Worm (Caenorhabditis elegans): Measurements from ENCODE around the gene skp-1.

Gene skp-1

DNA sequence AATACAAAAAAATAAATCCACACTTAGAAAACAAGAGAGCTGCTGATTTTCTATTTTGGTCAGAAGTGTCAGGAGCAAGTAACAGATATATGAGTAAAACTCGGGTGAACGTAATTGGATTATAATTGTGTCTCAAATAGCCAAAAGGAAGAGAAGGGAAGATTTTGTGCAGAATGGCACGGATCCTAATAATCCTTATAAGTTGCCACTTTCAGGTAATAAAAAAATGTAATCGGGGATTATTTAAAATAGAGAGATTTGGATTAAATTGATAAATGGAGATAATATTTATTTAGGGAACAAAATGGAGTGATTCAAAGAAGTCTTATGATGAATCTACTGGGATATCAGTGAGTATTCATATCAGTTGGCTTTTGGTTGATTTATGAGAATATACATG lies 20.3 kb upstream of the skp-1 start:
- no peak for TF ChIP-seq tbx-37 (GFP tag; conservative IDR thresholded peaks at IDR 0.05)
- no peak for TF ChIP-seq hmbx-1 (tag; optimal IDR thresholded peaks at IDR 0.05)
- no peak for TF ChIP-seq hnd-1 (tag; optimal IDR thresholded peaks at IDR 0.05)
- TF ChIP-seq scrt-1 (GFP tag; IDR thresholded peaks at IDR 0.05) = no peak
- no peak for TF ChIP-seq ama-1 (optimal IDR thresholded peaks at IDR 0.05)
- TF ChIP-seq F13C5.2 (tag; optimal IDR thresholded peaks at IDR 0.05) = no peak
- TF ChIP-seq sea-1 (GFP tag; conservative IDR thresholded peaks at IDR 0.05) = no peak
- TF ChIP-seq tbx-11 (GFP tag; IDR thresholded peaks at IDR 0.05) = no peak
- TF ChIP-seq hmg-4 (GFP tag; optimal IDR thresholded peaks at IDR 0.05) = no peak

DNA sequence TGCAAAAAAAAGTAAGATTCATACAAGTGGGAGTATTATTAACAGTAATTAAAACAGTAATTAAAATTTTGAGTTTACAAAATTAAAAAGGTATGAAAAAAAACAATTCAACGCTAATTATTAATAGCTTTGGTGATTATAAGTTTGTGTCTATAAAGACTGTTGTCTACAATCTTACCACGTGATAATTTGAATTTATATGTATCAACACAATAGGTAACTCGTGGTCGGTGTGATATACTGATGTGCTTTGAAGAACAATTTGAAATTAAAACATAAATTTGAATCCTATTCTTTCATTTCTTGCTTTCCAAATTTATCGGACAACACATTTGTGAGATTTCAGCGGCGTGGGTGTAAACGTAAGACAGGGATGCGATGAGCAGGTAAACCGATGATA lies 17.4 kb upstream of the skp-1 start:
- TF ChIP-seq tbx-11 (GFP tag; IDR thresholded peaks at IDR 0.05) = no peak
- no peak for TF ChIP-seq ama-1 (optimal IDR thresholded peaks at IDR 0.05)
- no peak for TF ChIP-seq F13C5.2 (tag; optimal IDR thresholded peaks at IDR 0.05)
- no peak for TF ChIP-seq sea-1 (GFP tag; conservative IDR thresholded peaks at IDR 0.05)
- no peak for TF ChIP-seq flt-1 (GFP tag; IDR thresholded peaks at IDR 0.05)
- TF ChIP-seq hnd-1 (tag; optimal IDR thresholded peaks at IDR 0.05) = no peak
- TF ChIP-seq scrt-1 (GFP tag; IDR thresholded peaks at IDR 0.05) = no peak
- TF ChIP-seq ceh-13 (GFP tag; optimal IDR thresholded peaks at IDR 0.05) = no peak
- TF ChIP-seq B0310.2 (tag; optimal IDR thresholded peaks at IDR 0.05) = no peak
- no peak for TF ChIP-seq hmbx-1 (tag; optimal IDR thresholded peaks at IDR 0.05)
- no peak for TF ChIP-seq tra-4 (tag; optimal IDR thresholded peaks at IDR 0.05)
- no peak for TF ChIP-seq tbx-37 (GFP tag; conservative IDR thresholded peaks at IDR 0.05)
- no peak for TF ChIP-seq ceh-36 (tag; optimal IDR thresholded peaks at IDR 0.05)
- no peak for TF ChIP-seq aly-1 (tag; optimal IDR thresholded peaks at IDR 0.05)
- no peak for TF ChIP-seq hmg-4 (GFP tag; optimal IDR thresholded peaks at IDR 0.05)
- TF ChIP-seq pes-1 (GFP tag; IDR thresholded peaks at IDR 0.05) = no peak
- TF ChIP-seq ets-7 (tag; optimal IDR thresholded peaks at IDR 0.05) = no peak

DNA sequence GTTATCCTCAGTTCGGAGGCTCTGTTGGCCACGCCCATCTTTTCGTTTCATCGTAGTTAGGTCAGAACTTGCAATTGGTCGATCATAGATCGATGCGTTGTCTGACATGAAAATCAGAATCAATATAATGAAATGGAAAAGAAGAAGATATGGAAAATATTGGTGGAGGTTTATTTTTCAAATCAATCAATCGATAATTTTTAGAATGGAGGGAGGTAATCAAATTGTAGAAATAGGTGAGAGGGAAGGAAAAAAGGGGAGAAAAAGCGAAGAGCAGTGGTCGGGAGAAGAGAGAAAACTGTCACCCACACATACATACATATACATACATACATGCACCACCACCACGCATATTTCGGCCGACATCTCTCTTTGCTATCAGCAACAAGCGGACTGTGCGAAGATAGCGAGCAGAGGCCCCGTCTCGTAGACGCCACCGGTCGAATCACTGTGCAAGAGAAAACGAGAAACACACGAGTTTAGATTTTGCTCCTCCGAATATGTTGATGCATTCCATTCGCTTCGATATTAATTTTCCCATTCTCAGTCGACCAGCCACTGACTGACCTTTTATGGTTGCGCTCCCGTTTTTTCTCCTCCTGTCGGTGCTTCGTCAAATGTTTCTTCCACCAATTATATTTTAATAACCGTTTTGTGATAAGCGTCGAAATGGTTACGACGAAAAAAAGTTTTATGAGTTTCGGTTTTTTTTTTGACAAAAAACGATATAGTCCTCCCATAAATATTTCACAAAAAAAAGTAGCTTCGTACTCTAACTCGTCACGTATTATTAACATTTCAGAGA lies 15.9 kb upstream of the skp-1 start, which contains the start of gene F35B12.10:
F35B12.10 (minus strand) TSS at position 51 of the 805 bp plus-strand sequence.
- TF ChIP-seq pes-1 (GFP tag; IDR thresholded peaks at IDR 0.05) (no peak), sea-1 (GFP tag; conservative IDR thresholded peaks at IDR 0.05) (no peak), ceh-13 (GFP tag; optimal IDR thresholded peaks at IDR 0.05) (no peak), tra-4 (tag; optimal IDR thresholded peaks at IDR 0.05) (no peak), scrt-1 (GFP tag; IDR thresholded peaks at IDR 0.05) (no peak), F13C5.2 (tag; optimal IDR thresholded peaks at IDR 0.05) (no peak)

- no peak for TF ChIP-seq F13C5.2 (tag; optimal IDR thresholded peaks at IDR 0.05)
- TF ChIP-seq tbx-37 (GFP tag; conservative IDR thresholded peaks at IDR 0.05) = no peak
- TF ChIP-seq B0310.2 (tag; optimal IDR thresholded peaks at IDR 0.05) = no peak
- no peak for TF ChIP-seq sea-1 (GFP tag; conservative IDR thresholded peaks at IDR 0.05)
- TF ChIP-seq flt-1 (GFP tag; IDR thresholded peaks at IDR 0.05) = no peak
- TF ChIP-seq tra-4 (tag; optimal IDR thresholded peaks at IDR 0.05) = no peak
- TF ChIP-seq hmg-4 (GFP tag; optimal IDR thresholded peaks at IDR 0.05) = no peak
- TF ChIP-seq hmbx-1 (tag; optimal IDR thresholded peaks at IDR 0.05) = no peak
These were observed 14.2 kb upstream of the skp-1 start for ce11 chrV:11631128-11631527.

DNA sequence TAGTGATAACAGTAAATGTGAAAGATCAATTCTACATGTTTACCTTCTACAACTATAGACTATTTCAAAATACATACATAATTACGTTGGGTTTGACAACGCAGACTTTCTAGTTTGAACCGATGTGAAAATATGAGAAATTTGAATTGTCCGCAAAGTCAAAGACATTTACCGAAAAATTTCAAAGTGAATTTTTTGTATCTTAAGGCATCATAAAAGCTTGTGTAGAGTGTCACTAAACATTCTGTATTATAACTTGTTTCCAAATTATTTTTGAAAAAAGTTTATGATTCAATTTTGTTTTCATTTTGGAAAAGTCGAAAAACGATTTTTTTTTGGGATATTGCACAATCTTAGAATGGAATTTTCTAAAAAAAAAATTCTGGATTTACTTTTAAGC lies 9.7 kb upstream of the skp-1 start:
- TF ChIP-seq scrt-1 (GFP tag; IDR thresholded peaks at IDR 0.05) (no peak), flt-1 (GFP tag; IDR thresholded peaks at IDR 0.05) (no peak), ceh-36 (tag; optimal IDR thresholded peaks at IDR 0.05) (no peak), ets-7 (tag; optimal IDR thresholded peaks at IDR 0.05) (no peak), sea-1 (GFP tag; conservative IDR thresholded peaks at IDR 0.05) (no peak), hmbx-1 (tag; optimal IDR thresholded peaks at IDR 0.05) (no peak), ama-1 (optimal IDR thresholded peaks at IDR 0.05) (no peak), aly-1 (tag; optimal IDR thresholded peaks at IDR 0.05) (no peak), hnd-1 (tag; optimal IDR thresholded peaks at IDR 0.05) (no peak), tbx-11 (GFP tag; IDR thresholded peaks at IDR 0.05) (no peak), hmg-4 (GFP tag; optimal IDR thresholded peaks at IDR 0.05) (no peak), B0310.2 (tag; optimal IDR thresholded peaks at IDR 0.05) (no peak)

DNA sequence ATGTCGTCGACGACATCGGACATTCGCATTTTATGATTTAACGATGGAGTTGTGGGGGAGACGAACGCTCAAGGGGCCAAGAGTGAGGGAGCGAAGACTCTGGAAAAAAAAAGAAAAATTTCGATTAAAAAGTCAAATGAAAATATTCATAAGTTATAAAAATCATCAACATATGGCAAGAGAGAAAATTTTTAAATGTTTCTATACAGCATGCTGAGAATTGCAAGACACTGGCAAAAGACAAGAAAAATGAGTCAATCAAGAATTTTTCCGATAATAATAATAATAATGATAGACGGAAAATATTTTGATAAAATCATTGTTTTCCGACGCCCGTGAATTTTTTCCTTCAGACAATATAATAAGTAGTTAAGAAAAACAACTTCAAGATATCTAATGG lies 8.1 kb upstream of the skp-1 start, which contains the start of gene sipa-1:
sipa-1 (minus strand) TSS at position 101 of the 400 bp plus-strand sequence.
- no peak for TF ChIP-seq tbx-11 (GFP tag; IDR thresholded peaks at IDR 0.05)
- no peak for TF ChIP-seq flt-1 (GFP tag; IDR thresholded peaks at IDR 0.05)
- TF ChIP-seq hmbx-1 (tag; optimal IDR thresholded peaks at IDR 0.05) = no peak
- no peak for TF ChIP-seq ets-7 (tag; optimal IDR thresholded peaks at IDR 0.05)
- TF ChIP-seq tbx-37 (GFP tag; conservative IDR thresholded peaks at IDR 0.05) = no peak

ce11 chrV:11638634-11639117 lies 6.6 kb upstream of the skp-1 start:
- peak; percentile 15 for TF ChIP-seq ceh-36 (tag; optimal IDR thresholded peaks at IDR 0.05)
- no peak for TF ChIP-seq ceh-13 (GFP tag; optimal IDR thresholded peaks at IDR 0.05)

ce11 chrV:11641298-11641787 lies 3.9 kb upstream of the skp-1 start:
- TF ChIP-seq flt-1 (GFP tag; IDR thresholded peaks at IDR 0.05) (no peak), tbx-11 (GFP tag; IDR thresholded peaks at IDR 0.05) (no peak), hmg-4 (GFP tag; optimal IDR thresholded peaks at IDR 0.05) (no peak), sea-1 (GFP tag; conservative IDR thresholded peaks at IDR 0.05) (no peak), B0310.2 (tag; optimal IDR thresholded peaks at IDR 0.05) (no peak), hnd-1 (tag; optimal IDR thresholded peaks at IDR 0.05) (no peak), aly-1 (tag; optimal IDR thresholded peaks at IDR 0.05) (no peak), ceh-36 (tag; optimal IDR thresholded peaks at IDR 0.05) (no peak), ama-1 (optimal IDR thresholded peaks at IDR 0.05) (no peak), tbx-37 (GFP tag; conservative IDR thresholded peaks at IDR 0.05) (no peak), ets-7 (tag; optimal IDR thresholded peaks at IDR 0.05) (no peak), F13C5.2 (tag; optimal IDR thresholded peaks at IDR 0.05) (no peak), tra-4 (tag; optimal IDR thresholded peaks at IDR 0.05) (no peak)
